Worm (Caenorhabditis elegans) whole organism, L4 larva: ENCODE measurements around the gene H38K22.6.
A peak's percentile ranks its signal among the peaks of the same experiment; 100 is the strongest.

Experiments
- D1046.2 ChIP-seq: fragments of 200-800 bp; sonication (Bioruptor generic); IDR thresholded peaks from 2 replicates; pipeline ENCODE4 v1.3.6; 2022; ENCODE audit warnings: missing genetic modification characterization, missing compliant biosample characterization
- F10B5.3 ChIP-seq: sonication (generic microtip); optimal IDR thresholded peaks from 2 replicates; lab custom pipeline; 2016; ENCODE audit warnings: mild to moderate bottlenecking, missing genetic modification characterization, missing compliant biosample characterization
- F37D6.2 ChIP-seq: sonication (generic microtip); optimal IDR thresholded peaks from 2 replicates; lab custom pipeline; 2016; ENCODE audit warnings: mild to moderate bottlenecking, missing genetic modification characterization, missing compliant biosample characterization
- F49E8.2 ChIP-seq: sonication (generic microtip); optimal IDR thresholded peaks from 2 replicates; lab custom pipeline; 2016; ENCODE audit warnings: missing compliant biosample characterization, mild to moderate bottlenecking, missing genetic modification characterization, borderline replicate concordance
- T26A8.4 ChIP-seq: fragments of 200-800 bp; sonication (Bioruptor generic); IDR thresholded peaks from 2 replicates; pipeline ENCODE4 v1.3.6; 2022; ENCODE audit warnings: missing genetic modification characterization, missing compliant biosample characterization
- Y48G9A.11 ChIP-seq: fragments of 200-800 bp; sonication (Bioruptor generic); IDR thresholded peaks from 2 replicates; pipeline ENCODE4 v1.3.6; 2022; ENCODE audit warnings: missing genetic modification reagents, missing genetic modification characterization, missing compliant biosample characterization
- Y75B8A.6 ChIP-seq: fragments of 200-800 bp; sonication (Bioruptor generic); IDR thresholded peaks from 2 replicates; pipeline ENCODE4 v1.3.6; 2022; ENCODE audit warnings: missing genetic modification reagents, missing genetic modification characterization, missing compliant biosample characterization
- aly-2 ChIP-seq: sonication (generic microtip); optimal IDR thresholded peaks from 2 replicates; lab custom pipeline; 2018; ENCODE audit warnings: missing biosample characterization, missing genetic modification characterization
- ceh-32 ChIP-seq: sonication (generic microtip); optimal IDR thresholded peaks from 2 replicates; lab custom pipeline; 2016; ENCODE audit warnings: mild to moderate bottlenecking, missing genetic modification characterization, missing compliant biosample characterization; ENCODE audit not compliant: poor library complexity
- ceh-44 ChIP-seq: fragments of 200-800 bp; sonication (Bioruptor generic); IDR thresholded peaks from 2 replicates; pipeline ENCODE4 v1.3.6; 2022; ENCODE audit warnings: missing genetic modification reagents, missing genetic modification characterization, missing compliant biosample characterization
- ceh-82 ChIP-seq: sonication (generic microtip); optimal IDR thresholded peaks from 2 replicates; lab custom pipeline; 2017; ENCODE audit warnings: missing biosample characterization, missing genetic modification characterization
- ces-1 ChIP-seq: fragments of 150-350 bp; sonication (generic microtip); optimal IDR thresholded peaks from 4 replicates; lab custom pipeline; 2014; ENCODE audit warnings: missing biosample characterization, missing genetic modification reagents, missing genetic modification characterization
- cey-2 ChIP-seq: sonication (generic microtip); optimal IDR thresholded peaks from 3 replicates; lab custom pipeline; 2017; ENCODE audit warnings: missing genetic modification characterization, mild to moderate bottlenecking, missing compliant biosample characterization, antibody characterized with exemption, borderline replicate concordance; ENCODE audit not compliant: insufficient read depth
- daf-12 ChIP-seq: fragments of 150-350 bp; optimal IDR thresholded peaks from 2 replicates; lab custom pipeline; 2014; ENCODE audit warnings: missing biosample characterization, missing genetic modification reagents, missing genetic modification characterization
- daf-19 ChIP-seq: fragments of 200-800 bp; sonication (Bioruptor generic); conservative IDR thresholded peaks from 2 replicates; pipeline ENCODE4 v1.3.6; 2022; ENCODE audit warnings: missing genetic modification characterization, missing compliant biosample characterization
- dmd-8 ChIP-seq: fragments of 200-800 bp; sonication (Bioruptor generic); IDR thresholded peaks from 2 replicates; pipeline ENCODE4 v1.3.6; 2022; ENCODE audit warnings: missing genetic modification characterization, missing compliant biosample characterization
- dpl-1 ChIP-seq: fragments of 150-350 bp; optimal IDR thresholded peaks from 2 replicates; lab custom pipeline; 2014; ENCODE audit warnings: missing biosample characterization, missing genetic modification reagents, missing genetic modification characterization
- egl-27 ChIP-seq: sonication (generic microtip); optimal IDR thresholded peaks from 3 replicates; lab custom pipeline; 2017; ENCODE audit warnings: missing biosample characterization, missing genetic modification reagents, missing genetic modification characterization
- egl-43 ChIP-seq: fragments of 200-800 bp; sonication (Bioruptor generic); IDR thresholded peaks from 2 replicates; pipeline ENCODE4 v1.3.6; 2022; ENCODE audit warnings: missing genetic modification reagents, missing genetic modification characterization, missing compliant biosample characterization
- gei-8 ChIP-seq: fragments of 200-800 bp; sonication (Bioruptor generic); optimal IDR thresholded peaks from 2 replicates; lab custom pipeline; 2018; ENCODE audit warnings: mild to moderate bottlenecking, missing genetic modification characterization, missing compliant biosample characterization
- hlh-11 ChIP-seq: fragments of 200-800 bp; sonication (Bioruptor generic); optimal IDR thresholded peaks from 2 replicates; lab custom pipeline; 2018; ENCODE audit warnings: mild to moderate bottlenecking, missing genetic modification characterization, missing compliant biosample characterization
- hmg-1.1 ChIP-seq: fragments of 200-800 bp; sonication (Bioruptor generic); IDR thresholded peaks from 2 replicates; pipeline ENCODE4 v1.3.6; 2022; ENCODE audit warnings: missing genetic modification reagents, missing genetic modification characterization, missing compliant biosample characterization
- jun-1 ChIP-seq: fragments of 150-350 bp; optimal IDR thresholded peaks from 2 replicates; lab custom pipeline; 2014; ENCODE audit warnings: missing biosample characterization, missing genetic modification reagents, missing genetic modification characterization
- lin-1 ChIP-seq: fragments of 200-800 bp; sonication (Bioruptor generic); IDR thresholded peaks from 2 replicates; pipeline ENCODE4 v1.3.6; 2022; ENCODE audit warnings: missing genetic modification reagents, missing genetic modification characterization, missing compliant biosample characterization
- lin-13 ChIP-seq: fragments of 150-350 bp; optimal IDR thresholded peaks from 2 replicates; lab custom pipeline; 2014; ENCODE audit warnings: missing biosample characterization, missing genetic modification reagents, missing genetic modification characterization
- lin-39 ChIP-seq: fragments of 150-350 bp; optimal IDR thresholded peaks from 2 replicates; lab custom pipeline; 2014; ENCODE audit warnings: missing biosample characterization, missing genetic modification reagents, missing genetic modification characterization
- lsy-2 ChIP-seq, 2 experiments: fragments of 150-350 bp in 1 of 2; sonication (generic microtip) in 1 of 2; optimal IDR thresholded peaks; 2 replicates each; lab custom pipeline; 2014 to 2017; ENCODE audit warnings: missing biosample characterization in 2 of 2, missing genetic modification characterization in 2 of 2
- madf-5 ChIP-seq, 2 experiments: fragments of 200-800 bp; sonication (Bioruptor generic); IDR thresholded peaks; 2 replicates each; pipeline ENCODE4 v1.3.6; 2022; ENCODE audit warnings: missing compliant biosample characterization in 2 of 2, missing genetic modification characterization in 2 of 2
- madf-9 ChIP-seq: fragments of 200-800 bp; sonication (Bioruptor generic); conservative IDR thresholded peaks from 2 replicates; pipeline ENCODE4 v1.3.6; 2022; ENCODE audit warnings: missing genetic modification reagents, missing genetic modification characterization, missing compliant biosample characterization
- mep-1 ChIP-seq: fragments of 150-350 bp; sonication (generic microtip); optimal IDR thresholded peaks from 3 replicates; lab custom pipeline; 2014; ENCODE audit warnings: missing biosample characterization, missing genetic modification characterization
- mes-2 ChIP-seq: sonication (generic microtip); optimal IDR thresholded peaks from 2 replicates; lab custom pipeline; 2016; ENCODE audit warnings: missing genotype, mild to moderate bottlenecking, missing genetic modification characterization, missing compliant biosample characterization; ENCODE audit not compliant: poor library complexity, severe bottlenecking
- mxl-3 ChIP-seq: fragments of 200-800 bp; sonication (Bioruptor generic); optimal IDR thresholded peaks from 2 replicates; lab custom pipeline; 2018; ENCODE audit warnings: mild to moderate bottlenecking, missing genetic modification characterization, missing compliant biosample characterization
- nhr-10 ChIP-seq: fragments of 150-350 bp; optimal IDR thresholded peaks from 2 replicates; lab custom pipeline; 2014; ENCODE audit warnings: missing biosample characterization, missing genetic modification characterization
- nhr-25 ChIP-seq: sonication (generic microtip); optimal IDR thresholded peaks from 2 replicates; lab custom pipeline; 2017; ENCODE audit warnings: missing genetic modification characterization, mild to moderate bottlenecking, missing compliant biosample characterization, antibody characterized with exemption, moderate library complexity, borderline replicate concordance; ENCODE audit not compliant: insufficient read depth
- nhr-28 ChIP-seq: fragments of 150-350 bp; optimal IDR thresholded peaks from 2 replicates; lab custom pipeline; 2014; ENCODE audit warnings: missing biosample characterization, missing genetic modification characterization
- nhr-48 ChIP-seq: sonication (generic microtip); optimal IDR thresholded peaks from 2 replicates; lab custom pipeline; 2016; ENCODE audit warnings: mild to moderate bottlenecking, missing genetic modification characterization, missing compliant biosample characterization
- pha-4 ChIP-seq, 2 experiments: fragments of 150-350 bp in 1 of 2; fragments of 200-800 bp in 1 of 2; sonication (Bioruptor generic) in 1 of 2; IDR thresholded peaks in 1 of 2; optimal IDR thresholded peaks in 1 of 2; 2 replicates each; pipeline versions ENCODE4 v1.3.6 to Lab custom; 2014 to 2022; ENCODE audit warnings: missing genetic modification characterization in 2 of 2, missing genetic modification reagents in 2 of 2, missing biosample characterization in 1 of 2, missing compliant biosample characterization in 1 of 2
- php-3 ChIP-seq: fragments of 200-800 bp; sonication (Bioruptor generic); IDR thresholded peaks from 2 replicates; pipeline ENCODE4 v1.3.6; 2022; ENCODE audit warnings: missing genetic modification reagents, missing genetic modification characterization, missing compliant biosample characterization
- set-16 ChIP-seq: fragments of 200-800 bp; sonication (Bioruptor generic); IDR thresholded peaks from 2 replicates; pipeline ENCODE4 v1.3.6; 2022; ENCODE audit warnings: missing genetic modification reagents, missing genetic modification characterization, missing compliant biosample characterization
- skn-1 ChIP-seq: fragments of 150-350 bp; optimal IDR thresholded peaks from 2 replicates; lab custom pipeline; 2014; ENCODE audit warnings: missing biosample characterization, missing genetic modification characterization
- snpc-4 ChIP-seq: fragments of 150-350 bp; optimal IDR thresholded peaks from 2 replicates; lab custom pipeline; 2014; ENCODE audit warnings: missing biosample characterization, missing genetic modification characterization
- unc-130 ChIP-seq: sonication (generic microtip); optimal IDR thresholded peaks from 2 replicates; lab custom pipeline; 2016; ENCODE audit warnings: missing genetic modification reagents, missing genetic modification characterization, missing compliant biosample characterization
- unc-62 ChIP-seq, 3 experiments: fragments of 150-350 bp in 1 of 3; sonication (generic microtip); optimal IDR thresholded peaks in 2 of 3; peaks in 1 of 3; 1 replicate in 1 of 3; 2 replicates in 2 of 3; lab custom pipeline; 2014 to 2017; ENCODE audit warnings: missing biosample characterization in 3 of 3, missing genetic modification characterization in 3 of 3, missing genetic modification reagents in 3 of 3, missing genotype in 1 of 3
- vab-7 ChIP-seq: fragments of 200-800 bp; sonication (Bioruptor generic); IDR thresholded peaks from 2 replicates; pipeline ENCODE4 v1.3.6; 2022; ENCODE audit warnings: missing genetic modification reagents, missing genetic modification characterization, missing compliant biosample characterization
- zag-1 ChIP-seq: fragments of 150-350 bp; optimal IDR thresholded peaks from 2 replicates; lab custom pipeline; 2014; ENCODE audit warnings: missing biosample characterization, missing genetic modification characterization
- zfp-2 ChIP-seq: sonication (generic microtip); optimal IDR thresholded peaks from 2 replicates; lab custom pipeline; 2016; ENCODE audit warnings: mild to moderate bottlenecking, missing genetic modification characterization, missing compliant biosample characterization
- zip-11 ChIP-seq: fragments of 200-800 bp; sonication (Bioruptor generic); IDR thresholded peaks from 2 replicates; pipeline ENCODE4 v1.3.6; 2022; ENCODE audit warnings: missing genetic modification characterization, missing compliant biosample characterization
- ztf-11 ChIP-seq: fragments of 150-350 bp; optimal IDR thresholded peaks from 2 replicates; lab custom pipeline; 2014; ENCODE audit warnings: missing biosample characterization, missing genetic modification characterization

Gene H38K22.6

ce11 chrIII:4280215-4281173 lies 39.7 kb upstream of the H38K22.6 start, which contains the start of gene sup-26 (continued):
- TF ChIP-seq F49E8.2 (tag; lab: Kevin White, UChicago), result no peak
- TF ChIP-seq dpl-1 (GFP tag; lab: Kevin White, UChicago), result no peak
- no peak for TF ChIP-seq dmd-8 (GFP tag; lab: Robert Waterston, UW)
- TF ChIP-seq Y75B8A.6 (GFP tag; lab: Robert Waterston, UW), result no peak
- no peak for TF ChIP-seq daf-19
- no peak for TF ChIP-seq php-3
- no peak for TF ChIP-seq ztf-11
- no peak for TF ChIP-seq Y48G9A.11
- TF ChIP-seq gei-8 (GFP tag; lab: Kevin White, UChicago), result no peak
- no peak for TF ChIP-seq zag-1
- TF ChIP-seq nhr-28 (tag; lab: Kevin White, UChicago), result peak; percentile 11
- no peak for TF ChIP-seq zip-11
- TF ChIP-seq nhr-25, result peak; percentile 15
- TF ChIP-seq snpc-4, result no peak
- TF ChIP-seq mes-2 (tag; lab: Kevin White, UChicago), result no peak
- TF ChIP-seq vab-7, result no peak
- peak; percentile 29 for TF ChIP-seq F10B5.3 (tag; lab: Kevin White, UChicago)
- no peak for TF ChIP-seq F37D6.2 (tag; lab: Kevin White, UChicago)
- TF ChIP-seq hlh-11 (tag; lab: Kevin White, UChicago), result peak; percentile 41
- no peak for TF ChIP-seq ceh-44 (GFP tag; lab: Robert Waterston, UW)
- no peak for TF ChIP-seq D1046.2 (GFP tag; lab: Robert Waterston, UW)
- TF ChIP-seq madf-5 (GFP tag; IDR thresholded peaks at IDR 0.05; lab: Robert Waterston, UW), result no peak
- TF ChIP-seq ceh-82 (tag; lab: Kevin White, UChicago), result no peak
- no peak for TF ChIP-seq ces-1 (GFP tag; lab: Kevin White, UChicago)
- no peak for TF ChIP-seq T26A8.4 (GFP tag; lab: Robert Waterston, UW)
- no peak for TF ChIP-seq mxl-3 (GFP tag; lab: Kevin White, UChicago)
- TF ChIP-seq lsy-2 (tag; optimal IDR thresholded peaks at IDR 0.05; lab: Kevin White, UChicago), result peak in 1 of 2 experiments; percentile 61
- TF ChIP-seq ceh-32 (tag; lab: Kevin White, UChicago), result no peak
- no peak for TF ChIP-seq lin-13 (GFP tag; lab: Kevin White, UChicago)
- no peak for TF ChIP-seq egl-27 (tag; lab: Kevin White, UChicago)
- no peak for TF ChIP-seq madf-9
- TF ChIP-seq lin-1 (GFP tag; lab: Robert Waterston, UW), result no peak
- no peak for TF ChIP-seq nhr-48 (tag; lab: Kevin White, UChicago)
- TF ChIP-seq unc-62 (GFP tag; optimal IDR thresholded peaks at IDR 0.05 in 1 of 2; lab: Kevin White, UChicago), result peak in 1 of 2 experiments; percentile 57
- TF ChIP-seq unc-62 (tag; optimal IDR thresholded peaks at IDR 0.05; lab: Kevin White, UChicago), result no peak
- no peak for TF ChIP-seq daf-12 (tag; lab: Kevin White, UChicago)
- no peak for TF ChIP-seq aly-2 (tag; lab: Kevin White, UChicago)
- no peak for TF ChIP-seq jun-1 (tag; lab: Kevin White, UChicago)
- TF ChIP-seq mep-1 (tag; lab: Kevin White, UChicago), result no peak
- TF ChIP-seq unc-130 (GFP tag; lab: Kevin White, UChicago), result no peak
- no peak for TF ChIP-seq nhr-10 (tag; lab: Kevin White, UChicago)
- no peak for TF ChIP-seq lin-39 (tag; lab: Kevin White, UChicago)
- TF ChIP-seq cey-2 (tag; lab: Kevin White, UChicago), result no peak
- TF ChIP-seq hmg-1.1 (GFP tag; lab: Robert Waterston, UW), result no peak; the same call in none of the 2 replicates
- peak; percentile 87 for TF ChIP-seq set-16 (GFP tag; lab: Robert Waterston, UW)
- no peak for TF ChIP-seq pha-4 (GFP tag; IDR thresholded peaks at IDR 0.05; lab: Robert Waterston, UW)
- TF ChIP-seq pha-4 (tag; optimal IDR thresholded peaks at IDR 0.05; lab: Kevin White, UChicago), result peak; percentile 32
- no peak for TF ChIP-seq egl-43 (GFP tag; lab: Robert Waterston, UW)
- TF ChIP-seq zfp-2 (tag; lab: Kevin White, UChicago), result no peak
- TF ChIP-seq skn-1 (tag; lab: Kevin White, UChicago), result no peak
